Fruit fly (Drosophila melanogaster) whole organism, embryonic: ENCODE measurements around the gene Polr2I.

Source experiments
- Abd-B ChIP-seq: fragments of 200-800 bp; sonication (Bioruptor generic); optimal IDR thresholded peaks from 2 replicates; lab custom pipeline; 2018; ENCODE audit warnings: missing biosample characterization, mild to moderate bottlenecking, missing genetic modification characterization, moderate library complexity
- Antp ChIP-seq: fragments of 200-800 bp; sonication (Bioruptor generic); optimal IDR thresholded peaks from 3 replicates; lab custom pipeline; 2016; ENCODE audit warnings: missing biosample characterization, missing genetic modification characterization
- BtbVII ChIP-seq: fragments of 200-800 bp; sonication (Bioruptor generic); optimal IDR thresholded peaks from 3 replicates; lab custom pipeline; 2017; ENCODE audit warnings: missing biosample characterization, mild to moderate bottlenecking, missing genetic modification characterization
- CG10209 ChIP-seq: fragments of 200-800 bp; sonication (Bioruptor generic); optimal IDR thresholded peaks from 3 replicates; lab custom pipeline; 2017; ENCODE audit warnings: missing biosample characterization, mild to moderate bottlenecking, missing genetic modification characterization, missing genetic modification reagents
- CG12744 ChIP-seq: fragments of 200-800 bp; sonication (Bioruptor generic); optimal IDR thresholded peaks from 2 replicates; lab custom pipeline; 2016; ENCODE audit warnings: missing biosample characterization, missing genetic modification characterization
- CG13894 ChIP-seq: fragments of 200-800 bp; sonication (Bioruptor generic); optimal IDR thresholded peaks from 3 replicates; lab custom pipeline; 2018; ENCODE audit warnings: missing biosample characterization, mild to moderate bottlenecking, missing genetic modification characterization, moderate library complexity
- CG14014 ChIP-seq: fragments of 200-800 bp; sonication (Bioruptor generic); IDR thresholded peaks from 2 replicates; pipeline ENCODE4 v1.3.6; 2022; ENCODE audit warnings: missing biosample characterization, missing genetic modification characterization
- CG16779 ChIP-seq: fragments of 200-800 bp; sonication (Bioruptor generic); IDR thresholded peaks from 2 replicates; pipeline ENCODE4 v1.3.6; 2022; ENCODE audit warnings: missing biosample characterization, missing genetic modification characterization
- CG17186 ChIP-seq: fragments of 200-800 bp; sonication (Bioruptor generic); optimal IDR thresholded peaks from 3 replicates; lab custom pipeline; 2017; ENCODE audit warnings: missing biosample characterization, missing genetic modification reagents, missing genetic modification characterization
- CG1832 ChIP-seq: fragments of 200-800 bp; sonication (Bioruptor generic); optimal IDR thresholded peaks from 2 replicates; lab custom pipeline; 2017; ENCODE audit warnings: missing biosample characterization, mild to moderate bottlenecking, missing genetic modification characterization, inconsistent platforms
- CG18764 ChIP-seq: fragments of 200-800 bp; sonication (Bioruptor generic); optimal IDR thresholded peaks from 3 replicates; lab custom pipeline; 2016; ENCODE audit warnings: missing biosample characterization, missing genetic modification characterization
- CG2129 ChIP-seq: fragments of 200-800 bp; sonication (Bioruptor generic); IDR thresholded peaks from 2 replicates; pipeline ENCODE4 v1.3.6; 2022; ENCODE audit warnings: missing biosample characterization, missing genetic modification characterization; ENCODE audit not compliant: partially characterized antibody
- CG2712 ChIP-seq: fragments of 200-800 bp; optimal IDR thresholded peaks from 3 replicates; lab custom pipeline; 2019; ENCODE audit warnings: missing biosample characterization, mild to moderate bottlenecking, missing genetic modification characterization, moderate library complexity
- CG30020 ChIP-seq: fragments of 200-800 bp; optimal IDR thresholded peaks from 2 replicates; lab custom pipeline; 2019; ENCODE audit warnings: missing biosample characterization, mild to moderate bottlenecking, missing genetic modification characterization, moderate library complexity
- CG32532 ChIP-seq: fragments of 200-800 bp; sonication (Bioruptor generic); IDR thresholded peaks from 2 replicates; pipeline ENCODE4 v1.3.6; 2022; ENCODE audit warnings: missing biosample characterization, missing genetic modification characterization
- CG33213 ChIP-seq: fragments of 200-800 bp; sonication (Bioruptor generic); optimal IDR thresholded peaks from 3 replicates; lab custom pipeline; 2016; ENCODE audit warnings: missing biosample characterization, missing genetic modification characterization
- CG4328 ChIP-seq: fragments of 200-800 bp; sonication (Bioruptor generic); optimal IDR thresholded peaks from 3 replicates; lab custom pipeline; 2017; ENCODE audit warnings: missing biosample characterization, missing genetic modification reagents, missing genetic modification characterization
- CG6175 ChIP-seq: fragments of 200-800 bp; sonication (Bioruptor generic); IDR thresholded peaks from 3 replicates; pipeline ENCODE4 v1.3.6; 2022; ENCODE audit warnings: missing biosample characterization, missing genetic modification characterization
- CG6272 ChIP-seq: fragments of 200-800 bp; sonication (Bioruptor generic); IDR thresholded peaks from 2 replicates; pipeline ENCODE4 v1.3.6; 2022; ENCODE audit warnings: missing biosample characterization, missing genetic modification characterization
- CG8478 ChIP-seq: fragments of >200 bp; optimal IDR thresholded peaks from 2 replicates; lab custom pipeline; 2018
- Camta ChIP-seq: fragments of 200-800 bp; sonication (Bioruptor generic); optimal IDR thresholded peaks from 2 replicates; lab custom pipeline; 2016; ENCODE audit warnings: missing biosample characterization, missing genetic modification characterization
- CkIIα-i1 ChIP-seq: fragments of 200-800 bp; sonication (Bioruptor generic); IDR thresholded peaks from 2 replicates; pipeline ENCODE4 v1.3.6; 2022; ENCODE audit warnings: missing biosample characterization, missing genetic modification characterization
- Dp ChIP-seq: fragments of 200-800 bp; sonication (Bioruptor generic); optimal IDR thresholded peaks from 2 replicates; lab custom pipeline; 2018; ENCODE audit warnings: missing biosample characterization, mild to moderate bottlenecking, missing genetic modification characterization, moderate library complexity
- Ets97D ChIP-seq: fragments of 200-800 bp; sonication (Bioruptor generic); optimal IDR thresholded peaks from 3 replicates; lab custom pipeline; 2016; ENCODE audit warnings: missing biosample characterization, missing genetic modification characterization
- HLHmδ ChIP-seq: fragments of 200-800 bp; sonication (Bioruptor generic); optimal IDR thresholded peaks from 2 replicates; lab custom pipeline; 2018; ENCODE audit warnings: missing biosample characterization, mild to moderate bottlenecking, missing genetic modification characterization, moderate library complexity
- Hmr ChIP-seq: fragments of 200-800 bp; sonication (Bioruptor generic); optimal IDR thresholded peaks from 3 replicates; lab custom pipeline; 2017; ENCODE audit warnings: mild to moderate bottlenecking, missing biosample characterization, missing genetic modification reagents, missing genetic modification characterization
- Lim3 ChIP-seq: fragments of 200-800 bp; sonication (Bioruptor generic); IDR thresholded peaks from 2 replicates; pipeline ENCODE4 v1.3.6; 2022; ENCODE audit warnings: missing biosample characterization, missing genetic modification characterization
- Mad ChIP-seq: fragments of 200-800 bp; sonication (Bioruptor generic); optimal IDR thresholded peaks from 2 replicates; lab custom pipeline; 2016; ENCODE audit warnings: missing biosample characterization, missing genetic modification characterization
- Nf-YB ChIP-seq: fragments of 200-800 bp; sonication (Bioruptor generic); optimal IDR thresholded peaks from 3 replicates; lab custom pipeline; 2019; ENCODE audit warnings: missing biosample characterization, mild to moderate bottlenecking, missing genetic modification characterization, moderate library complexity
- Nf-YC ChIP-seq: fragments of 200-800 bp; optimal IDR thresholded peaks from 3 replicates; lab custom pipeline; 2019; ENCODE audit warnings: missing biosample characterization, mild to moderate bottlenecking, missing genetic modification characterization, moderate library complexity
- NfI ChIP-seq: fragments of 200-800 bp; sonication (Bioruptor generic); optimal IDR thresholded peaks from 3 replicates; lab custom pipeline; 2018; ENCODE audit warnings: missing biosample characterization, mild to moderate bottlenecking, missing genetic modification characterization, moderate library complexity
- Tbp ChIP-seq: fragments of >200 bp; optimal IDR thresholded peaks from 2 replicates; lab custom pipeline; 2018; ENCODE audit warnings: missing biosample characterization, missing genetic modification characterization
- abd-A ChIP-seq: fragments of 200-800 bp; sonication (Bioruptor generic); optimal IDR thresholded peaks from 3 replicates; lab custom pipeline; 2019; ENCODE audit warnings: missing biosample characterization, mild to moderate bottlenecking, missing genetic modification characterization, moderate library complexity
- al ChIP-seq: fragments of 200-800 bp; sonication (Bioruptor generic); IDR thresholded peaks from 2 replicates; pipeline ENCODE4 v1.3.6; 2022; ENCODE audit warnings: missing biosample characterization, missing genetic modification characterization
- emc ChIP-seq: fragments of 200-800 bp; sonication (Bioruptor generic); optimal IDR thresholded peaks from 2 replicates; lab custom pipeline; 2016; ENCODE audit warnings: missing biosample characterization, missing genetic modification characterization
- eyg ChIP-seq: fragments of 200-800 bp; sonication (Bioruptor generic); optimal IDR thresholded peaks from 3 replicates; lab custom pipeline; 2016; ENCODE audit warnings: missing biosample characterization, missing genetic modification characterization
- gem ChIP-seq: fragments of 200-800 bp; sonication (Bioruptor generic); optimal IDR thresholded peaks from 2 replicates; lab custom pipeline; 2019; ENCODE audit warnings: missing biosample characterization, mild to moderate bottlenecking, missing genetic modification characterization, moderate library complexity
- gro ChIP-seq: fragments of 200-800 bp; sonication (Bioruptor generic); optimal IDR thresholded peaks from 2 replicates; lab custom pipeline; 2016; ENCODE audit warnings: missing biosample characterization, missing genetic modification characterization
- gsb ChIP-seq: fragments of 200-800 bp; sonication (Bioruptor generic); IDR thresholded peaks from 2 replicates; pipeline ENCODE4 v1.3.6; 2022; ENCODE audit warnings: missing biosample characterization, missing genetic modification characterization
- ham ChIP-seq: fragments of 200-800 bp; sonication (Bioruptor generic); IDR thresholded peaks from 2 replicates; pipeline ENCODE4 v1.3.6; 2022; ENCODE audit warnings: missing biosample characterization, missing genetic modification characterization
- inv ChIP-seq: fragments of 200-800 bp; sonication (Bioruptor generic); IDR thresholded peaks from 2 replicates; pipeline ENCODE4 v1.3.6; 2022; ENCODE audit warnings: missing biosample characterization, missing genetic modification characterization; ENCODE audit not compliant: partially characterized antibody
- jigr1 ChIP-seq: fragments of 200-800 bp; sonication (Bioruptor generic); IDR thresholded peaks from 3 replicates; pipeline ENCODE4 v1.3.6; 2022; ENCODE audit warnings: missing biosample characterization, missing genetic modification characterization
- lilli ChIP-seq: fragments of 200-800 bp; sonication (Bioruptor generic); optimal IDR thresholded peaks from 3 replicates; lab custom pipeline; 2016; ENCODE audit warnings: missing biosample characterization, missing genetic modification characterization
- odd ChIP-seq: fragments of 200-800 bp; sonication (Bioruptor generic); optimal IDR thresholded peaks from 2 replicates; lab custom pipeline; 2017; ENCODE audit warnings: missing biosample characterization, mild to moderate bottlenecking, missing genetic modification characterization
- onecut ChIP-seq: fragments of 200-800 bp; sonication (Bioruptor generic); IDR thresholded peaks from 2 replicates; pipeline ENCODE4 v1.3.6; 2022; ENCODE audit warnings: missing biosample characterization, missing genetic modification characterization
- ro ChIP-seq: fragments of 200-800 bp; sonication (Bioruptor generic); IDR thresholded peaks from 2 replicates; pipeline ENCODE4 v1.3.6; 2022; ENCODE audit warnings: missing biosample characterization, missing genetic modification characterization
- slou ChIP-seq: fragments of 200-800 bp; sonication (Bioruptor generic); optimal IDR thresholded peaks from 3 replicates; lab custom pipeline; 2016; ENCODE audit warnings: missing biosample characterization, missing genetic modification characterization
- sob ChIP-seq: fragments of 200-800 bp; sonication (Bioruptor generic); IDR thresholded peaks from 2 replicates; pipeline ENCODE4 v1.3.6; 2022; ENCODE audit warnings: missing biosample characterization, missing genetic modification characterization
- tap ChIP-seq: fragments of 200-800 bp; optimal IDR thresholded peaks from 3 replicates; lab custom pipeline; 2019; ENCODE audit warnings: missing biosample characterization, mild to moderate bottlenecking, missing genetic modification characterization, moderate library complexity
- tx ChIP-seq: fragments of 200-800 bp; sonication (Bioruptor generic); optimal IDR thresholded peaks from 2 replicates; lab custom pipeline; 2016; ENCODE audit warnings: missing biosample characterization, missing genetic modification characterization
- unpg ChIP-seq: fragments of 200-800 bp; sonication (Bioruptor generic); optimal IDR thresholded peaks from 3 replicates; lab custom pipeline; 2018; ENCODE audit warnings: missing biosample characterization, mild to moderate bottlenecking, missing genetic modification characterization, moderate library complexity

Gene Polr2I

DNA sequence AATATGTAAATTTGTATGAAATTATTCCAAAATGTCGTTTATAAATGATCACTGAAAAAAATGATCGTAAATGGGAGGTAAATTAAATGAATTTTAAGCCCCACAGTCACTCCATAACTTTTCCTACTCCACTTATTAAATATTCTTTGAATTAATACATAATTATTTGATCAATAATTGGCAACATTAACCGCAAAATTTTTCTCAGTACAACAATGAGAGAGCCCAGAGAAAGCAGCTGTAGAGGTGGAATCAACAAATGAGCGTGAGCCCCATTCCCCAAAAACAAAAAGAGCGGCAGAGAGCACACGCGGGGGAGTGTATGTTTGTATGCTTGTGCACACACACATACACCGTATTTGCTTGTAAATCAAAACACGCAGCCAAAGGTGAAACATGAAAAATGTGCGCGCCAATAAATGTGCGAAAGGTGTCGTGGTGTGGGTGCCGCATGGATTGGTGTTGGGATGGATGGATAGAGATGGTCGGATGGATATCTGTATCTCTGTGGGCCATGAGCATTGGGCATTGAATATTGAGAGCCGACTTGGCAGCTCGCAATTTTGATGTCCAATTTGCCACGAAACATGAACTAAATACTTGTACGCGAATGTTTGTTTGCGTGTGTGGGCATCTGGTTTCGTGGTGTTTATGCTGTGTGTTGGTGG is 25.0 kb upstream of the Polr2I start (continued):
- peak; percentile 99 for TF ChIP-seq CG2712
- TF ChIP-seq Nf-YC (tag; lab: Kevin White, UChicago) = peak; percentile 89
- TF ChIP-seq ro (GFP tag; lab: Robert Waterston, UW) = no peak
- no peak for TF ChIP-seq CG32532 (GFP tag; lab: Robert Waterston, UW)
- no peak for TF ChIP-seq CG6175 (GFP tag; lab: Robert Waterston, UW)
- TF ChIP-seq Nf-YB = peak; percentile 90
- peak; percentile 76 for TF ChIP-seq Antp (GFP tag; lab: Kevin White, UChicago)
- TF ChIP-seq unpg (GFP tag; lab: Kevin White, UChicago) = peak; percentile 99
- TF ChIP-seq Abd-B = peak; percentile 99
- TF ChIP-seq sob = no peak
- peak; percentile 95 for TF ChIP-seq slou
- TF ChIP-seq CG12744 (GFP tag; lab: Kevin White, UChicago) = peak; percentile 96
- no peak for TF ChIP-seq CkIIα-i1 (GFP tag; lab: Robert Waterston, UW)
- TF ChIP-seq BtbVII (GFP tag; lab: Kevin White, UChicago) = peak; percentile 98
- peak; percentile 95 for TF ChIP-seq Camta (GFP tag; lab: Kevin White, UChicago)
- peak; percentile 89 for TF ChIP-seq emc (GFP tag; lab: Kevin White, UChicago)
- peak; percentile 99 for TF ChIP-seq NfI (GFP tag; lab: Kevin White, UChicago)
- TF ChIP-seq CG30020 (tag; lab: Kevin White, UChicago) = peak; percentile 86
- TF ChIP-seq CG33213 (GFP tag; lab: Kevin White, UChicago) = peak; percentile 90
- TF ChIP-seq Dp (GFP tag; lab: Kevin White, UChicago) = peak; percentile 27
- TF ChIP-seq tx (GFP tag; lab: Kevin White, UChicago) = peak; percentile 95
- TF ChIP-seq CG18764 (GFP tag; lab: Kevin White, UChicago) = peak; percentile 97
- TF ChIP-seq Hmr (GFP tag; lab: Kevin White, UChicago) = peak; percentile 99
- no peak for TF ChIP-seq ham
- peak; percentile 97 for TF ChIP-seq CG6272 (GFP tag; lab: Robert Waterston, UW)
- peak; percentile 97 for TF ChIP-seq Mad (GFP tag; lab: Kevin White, UChicago)
- peak; percentile 99 for TF ChIP-seq abd-A (tag; lab: Kevin White, UChicago)
- TF ChIP-seq Ets97D (GFP tag; lab: Kevin White, UChicago) = peak; percentile 82
- no peak for TF ChIP-seq CG2129
- TF ChIP-seq gro (GFP tag; lab: Kevin White, UChicago) = peak; percentile 94
- TF ChIP-seq CG1832 (GFP tag; lab: Kevin White, UChicago) = no peak
- peak; percentile 98 for TF ChIP-seq tap (tag; lab: Kevin White, UChicago)
- no peak for TF ChIP-seq jigr1 (GFP tag; lab: Robert Waterston, UW)
- TF ChIP-seq lilli (GFP tag; lab: Kevin White, UChicago) = peak; percentile 98
- no peak for TF ChIP-seq al
- peak; percentile 99 for TF ChIP-seq gem
- TF ChIP-seq onecut (GFP tag; lab: Robert Waterston, UW) = peak; percentile 96
- no peak for TF ChIP-seq CG14014 (GFP tag; lab: Robert Waterston, UW)
- no peak for TF ChIP-seq CG16779
- no peak for TF ChIP-seq inv (GFP tag; lab: Robert Waterston, UW)
- no peak for TF ChIP-seq Lim3 (GFP tag; lab: Robert Waterston, UW)
- peak; percentile 57 for TF ChIP-seq eyg (GFP tag; lab: Kevin White, UChicago)
- TF ChIP-seq HLHmδ (GFP tag; lab: Kevin White, UChicago) = no peak
- no peak for TF ChIP-seq Tbp (GFP tag; lab: Kevin White, UChicago)
- peak; percentile 94 for TF ChIP-seq CG17186 (GFP tag; lab: Kevin White, UChicago)
- peak; percentile 96 for TF ChIP-seq CG4328
- TF ChIP-seq CG8478 (lab: Kevin White, UChicago) = no peak
- TF ChIP-seq gsb (GFP tag; lab: Robert Waterston, UW) = no peak
- TF ChIP-seq CG13894 = peak; percentile 95
- TF ChIP-seq CG10209 (GFP tag; lab: Kevin White, UChicago) = peak; percentile 99
- peak; percentile 97 for TF ChIP-seq odd (GFP tag; lab: Kevin White, UChicago)
